Fruit fly (Drosophila melanogaster) whole organism, pupa: ENCODE data around the gene CG31659.

Experiments used
- CG10348 ChIP-seq: fragments of 200-800 bp; sonication (Bioruptor generic); IDR thresholded peaks from 2 replicates; pipeline ENCODE4 v1.3.6; 2022; ENCODE audit warnings: missing biosample characterization, missing genetic modification characterization
- CG12605 ChIP-seq: fragments of 200-800 bp; sonication (Bioruptor generic); IDR thresholded peaks from 2 replicates; pipeline ENCODE4 v1.3.6; 2022; ENCODE audit warnings: missing biosample characterization, missing genetic modification characterization
- CG13204 ChIP-seq: fragments of 200-800 bp; sonication (Bioruptor generic); optimal IDR thresholded peaks from 2 replicates; lab custom pipeline; 2018; ENCODE audit warnings: missing biosample characterization, mild to moderate bottlenecking, missing genetic modification characterization, moderate library complexity
- CG14655 ChIP-seq: fragments of 200-800 bp; sonication (Bioruptor generic); optimal IDR thresholded peaks from 3 replicates; lab custom pipeline; 2017; ENCODE audit warnings: mild to moderate bottlenecking, missing biosample characterization, missing genetic modification reagents, missing genetic modification characterization
- CG15710 ChIP-seq: fragments of 200-800 bp; sonication (Bioruptor generic); optimal IDR thresholded peaks from 2 replicates; lab custom pipeline; 2018; ENCODE audit warnings: missing biosample characterization, mild to moderate bottlenecking, missing genetic modification characterization, moderate library complexity
- CG17806 ChIP-seq: fragments of 200-800 bp; sonication (Bioruptor generic); optimal IDR thresholded peaks from 2 replicates; lab custom pipeline; 2018; ENCODE audit warnings: missing biosample characterization, mild to moderate bottlenecking, missing genetic modification characterization, moderate library complexity
- CG32121 ChIP-seq: fragments of 200-800 bp; sonication (Bioruptor generic); IDR thresholded peaks from 2 replicates; pipeline ENCODE4 v1.3.6; 2022; ENCODE audit warnings: missing biosample characterization, missing genetic modification characterization
- CG34367 ChIP-seq: fragments of 200-800 bp; sonication (Bioruptor generic); optimal IDR thresholded peaks from 2 replicates; lab custom pipeline; 2018; ENCODE audit warnings: missing biosample characterization, mild to moderate bottlenecking, missing genetic modification characterization
- CG4496 ChIP-seq: fragments of 200-800 bp; sonication (Bioruptor generic); IDR thresholded peaks from 3 replicates; pipeline ENCODE4 v1.3.6; 2022; ENCODE audit warnings: missing biosample characterization, missing genetic modification characterization
- CG8159 ChIP-seq: fragments of 200-800 bp; sonication (Bioruptor generic); optimal IDR thresholded peaks from 3 replicates; lab custom pipeline; 2018; ENCODE audit warnings: missing biosample characterization, mild to moderate bottlenecking, missing genetic modification characterization, moderate library complexity
- CG8301 ChIP-seq: fragments of 200-800 bp; sonication (Bioruptor generic); optimal IDR thresholded peaks from 2 replicates; lab custom pipeline; 2018; ENCODE audit warnings: missing biosample characterization, mild to moderate bottlenecking, missing genetic modification characterization
- CG9948 ChIP-seq: fragments of 200-800 bp; sonication (Bioruptor generic); optimal IDR thresholded peaks from 2 replicates; lab custom pipeline; 2018; ENCODE audit warnings: missing biosample characterization, mild to moderate bottlenecking, missing genetic modification characterization, moderate library complexity
- D1 ChIP-seq: fragments of 200-800 bp; sonication (Bioruptor generic); optimal IDR thresholded peaks from 2 replicates; lab custom pipeline; 2018; ENCODE audit warnings: missing biosample characterization, mild to moderate bottlenecking, missing genetic modification characterization, moderate library complexity
- EcR ChIP-seq: fragments of 200-800 bp; sonication (Bioruptor generic); optimal IDR thresholded peaks from 3 replicates; lab custom pipeline; 2019; ENCODE audit warnings: missing biosample characterization, missing genetic modification characterization, mild to moderate bottlenecking, moderate library complexity, missing genetic modification reagents
- Ets98B ChIP-seq: fragments of 200-800 bp; sonication (Bioruptor generic); IDR thresholded peaks from 2 replicates; pipeline ENCODE4 v1.3.6; 2022; ENCODE audit warnings: missing biosample characterization, missing genetic modification characterization
- Pif1A ChIP-seq: fragments of 200-800 bp; sonication (Bioruptor generic); optimal IDR thresholded peaks from 3 replicates; lab custom pipeline; 2016; ENCODE audit warnings: missing biosample characterization, missing genetic modification characterization
- Pif1B ChIP-seq: fragments of 200-800 bp; sonication (Bioruptor generic); optimal IDR thresholded peaks from 3 replicates; lab custom pipeline; 2016; ENCODE audit warnings: missing biosample characterization, missing genetic modification characterization
- Snoo ChIP-seq: fragments of 200-800 bp; sonication (Bioruptor generic); optimal IDR thresholded peaks from 3 replicates; lab custom pipeline; 2017; ENCODE audit warnings: missing biosample characterization, mild to moderate bottlenecking, missing genetic modification characterization, inconsistent platforms
- fd96Ca ChIP-seq: fragments of 200-800 bp; sonication (Bioruptor generic); IDR thresholded peaks from 3 replicates; pipeline ENCODE4 v1.3.6; 2022; ENCODE audit warnings: missing biosample characterization, missing genetic modification characterization
- gl ChIP-seq: fragments of 200-800 bp; sonication (Bioruptor generic); optimal IDR thresholded peaks from 2 replicates; lab custom pipeline; 2018; ENCODE audit warnings: missing biosample characterization, mild to moderate bottlenecking, missing genetic modification characterization
- rn ChIP-seq: fragments of 200-800 bp; sonication (Bioruptor generic); IDR thresholded peaks from 2 replicates; pipeline ENCODE4 v1.3.6; 2022; ENCODE audit warnings: missing biosample characterization, missing genetic modification characterization

CG31659 gene

dm6 chr2L:1361771-1362632 is 2.4 kb upstream of the CG31659 start, which contains the start of gene NLaz:
Gene NLaz, minus strand, starts transcription at chr2L:1361821.
- TF ChIP-seq Snoo (tag; lab: Kevin White, UChicago) (no peak), rn (no peak), EcR (GFP tag; lab: Kevin White, UChicago) (peak; percentile 75), CG8159 (tag; lab: Kevin White, UChicago) (peak; percentile 0)

- TF ChIP-seq CG34367, result no peak
- no peak for TF ChIP-seq CG12605
- no peak for TF ChIP-seq CG14655 (GFP tag; lab: Kevin White, UChicago)
- TF ChIP-seq Pif1B (GFP tag; lab: Kevin White, UChicago), result no peak
- TF ChIP-seq Pif1A, result no peak
- TF ChIP-seq CG9948 (tag; lab: Kevin White, UChicago), result no peak
- TF ChIP-seq fd96Ca (GFP tag; lab: Robert Waterston, UW), result no peak
- TF ChIP-seq CG17806, result no peak
- no peak for TF ChIP-seq EcR (GFP tag; lab: Kevin White, UChicago)
- no peak for TF ChIP-seq gl (tag; lab: Kevin White, UChicago)
- TF ChIP-seq rn, result no peak
- TF ChIP-seq Ets98B (GFP tag; lab: Robert Waterston, UW), result no peak
- TF ChIP-seq CG10348, result no peak
Measured at dm6 chr2L:1355824-1356223, 3.8 kb downstream of the CG31659 start, which contains the start of gene CG5565. Gene CG5565, minus strand, starts transcription at chr2L:1355924.

DNA sequence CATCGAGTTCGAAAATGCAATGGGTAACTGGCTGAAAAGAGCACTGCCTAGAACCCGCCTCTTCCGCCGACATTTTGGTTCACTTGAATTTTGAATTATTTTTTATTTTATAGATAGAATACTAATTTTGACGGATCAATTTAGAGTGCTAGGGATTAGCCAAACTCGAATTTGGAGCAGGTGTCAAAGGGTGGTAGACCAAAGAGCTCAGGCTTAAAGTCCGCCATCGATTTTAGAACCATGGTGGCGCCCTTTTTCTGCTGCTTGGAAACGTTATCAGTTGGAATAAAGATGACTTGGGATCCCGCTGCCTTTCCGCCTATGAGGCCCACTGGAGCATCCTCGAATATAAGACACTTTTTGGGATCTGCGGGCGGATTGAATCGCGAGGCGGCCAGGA is 4.8 kb downstream of the CG31659 start, which contains the start of gene CG31924:
Gene CG31924 (minus strand): TSS at position 101 of the 400 bp plus-strand sequence.
- TF ChIP-seq Snoo (tag; lab: Kevin White, UChicago) (no peak), Ets98B (GFP tag; lab: Robert Waterston, UW) (no peak), Pif1A (no peak), D1 (tag; lab: Kevin White, UChicago) (no peak), CG32121 (no peak), CG9948 (tag; lab: Kevin White, UChicago) (no peak), CG4496 (GFP tag; lab: Robert Waterston, UW) (no peak), EcR (GFP tag; lab: Kevin White, UChicago) (no peak), CG34367 (no peak), rn (no peak), CG14655 (GFP tag; lab: Kevin White, UChicago) (no peak), CG10348 (no peak), CG13204 (GFP tag; lab: Kevin White, UChicago) (no peak), CG8301 (tag; lab: Kevin White, UChicago) (no peak), CG8159 (tag; lab: Kevin White, UChicago) (no peak)
- TF ChIP-seq, all 21 proteins: peak for 0

dm6 chr2L:1354009-1354408 is 5.6 kb downstream of the CG31659 start, which contains the start of gene CG5561:
Gene CG5561, minus strand, starts transcription at chr2L:1354109.
- TF ChIP-seq EcR (GFP tag; lab: Kevin White, UChicago) (no peak), CG17806 (no peak), fd96Ca (GFP tag; lab: Robert Waterston, UW) (no peak), Ets98B (GFP tag; lab: Robert Waterston, UW) (no peak), CG4496 (GFP tag; lab: Robert Waterston, UW) (no peak), CG15710 (tag; lab: Kevin White, UChicago) (no peak), CG14655 (GFP tag; lab: Kevin White, UChicago) (no peak), CG8159 (tag; lab: Kevin White, UChicago) (no peak), gl (tag; lab: Kevin White, UChicago) (no peak), D1 (tag; lab: Kevin White, UChicago) (no peak), CG8301 (tag; lab: Kevin White, UChicago) (no peak), CG13204 (GFP tag; lab: Kevin White, UChicago) (no peak), Pif1A (no peak), CG34367 (no peak), Pif1B (GFP tag; lab: Kevin White, UChicago) (no peak), CG9948 (tag; lab: Kevin White, UChicago) (no peak)

DNA sequence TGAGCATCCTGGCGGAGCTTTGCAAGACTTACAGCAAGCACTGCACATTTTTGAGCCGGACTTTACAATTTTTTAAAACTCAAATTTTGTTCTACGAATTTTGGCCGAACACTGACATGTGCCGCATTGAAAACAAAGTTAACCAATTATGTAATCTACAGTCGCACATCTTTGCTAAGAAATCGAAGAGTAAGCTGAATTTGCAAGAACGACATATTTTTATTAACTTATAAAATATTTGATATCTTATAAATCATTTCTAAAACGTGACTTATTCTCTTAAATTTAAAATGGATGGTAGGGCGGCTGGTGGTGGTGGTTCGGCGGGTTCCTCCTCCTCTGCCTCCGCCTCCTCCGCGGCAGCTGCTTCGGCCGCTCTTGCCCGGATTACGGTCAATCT is 6.8 kb downstream of the CG31659 start, which contains the start of gene CG5556:
Gene CG5556 (minus strand): TSS at position 101 of the 400 bp plus-strand sequence.
- TF ChIP-seq EcR (GFP tag; lab: Kevin White, UChicago) (no peak), CG14655 (GFP tag; lab: Kevin White, UChicago) (no peak), Snoo (tag; lab: Kevin White, UChicago) (no peak), Pif1B (GFP tag; lab: Kevin White, UChicago) (no peak), CG12605 (no peak), CG9948 (tag; lab: Kevin White, UChicago) (no peak), Ets98B (GFP tag; lab: Robert Waterston, UW) (no peak), CG32121 (no peak), CG8159 (tag; lab: Kevin White, UChicago) (no peak), CG10348 (no peak), CG4496 (GFP tag; lab: Robert Waterston, UW) (no peak), fd96Ca (GFP tag; lab: Robert Waterston, UW) (no peak), CG13204 (GFP tag; lab: Kevin White, UChicago) (no peak), CG8301 (tag; lab: Kevin White, UChicago) (no peak), CG34367 (no peak), CG17806 (no peak), Pif1A (no peak), CG15710 (tag; lab: Kevin White, UChicago) (no peak), gl (tag; lab: Kevin White, UChicago) (no peak), D1 (tag; lab: Kevin White, UChicago) (no peak)
